Worm (Caenorhabditis elegans) whole organism, mixed stage, embryonic: Measurements from ENCODE around the gene fipr-6.

Experiments used
- M03D4.4 ChIP-seq: sonication (generic microtip); optimal IDR thresholded peaks from 2 replicates; lab custom pipeline; 2017; ENCODE audit warnings: mild to moderate bottlenecking, missing genetic modification characterization, missing compliant biosample characterization
- bed-3 ChIP-seq: fragments of 200-800 bp; sonication (Bioruptor generic); optimal IDR thresholded peaks from 3 replicates; lab custom pipeline; 2018; ENCODE audit warnings: mild to moderate bottlenecking, missing genetic modification characterization, moderate library complexity, missing compliant biosample characterization
- blmp-1 ChIP-seq: fragments of 150-350 bp; optimal IDR thresholded peaks from 2 replicates; lab custom pipeline; 2014; ENCODE audit warnings: missing biosample characterization, missing genetic modification characterization
- ceh-39 ChIP-seq: fragments of 150-350 bp; optimal IDR thresholded peaks from 2 replicates; lab custom pipeline; 2014; ENCODE audit warnings: missing biosample characterization, missing genetic modification characterization
- ceh-43 ChIP-seq: fragments of 200-800 bp; sonication (Bioruptor generic); optimal IDR thresholded peaks from 2 replicates; lab custom pipeline; 2018; ENCODE audit warnings: mild to moderate bottlenecking, missing genetic modification characterization, moderate library complexity, missing compliant biosample characterization
- ceh-83 ChIP-seq: fragments of 200-800 bp; sonication (Bioruptor generic); optimal IDR thresholded peaks from 2 replicates; lab custom pipeline; 2018; ENCODE audit warnings: mild to moderate bottlenecking, missing genetic modification characterization, missing compliant biosample characterization
- ces-1 ChIP-seq: fragments of 150-350 bp; optimal IDR thresholded peaks from 2 replicates; lab custom pipeline; 2014; ENCODE audit warnings: missing biosample characterization, missing genetic modification reagents, missing genetic modification characterization
- cnd-1 ChIP-seq: fragments of 200-800 bp; sonication (Bioruptor generic); optimal IDR thresholded peaks from 2 replicates; lab custom pipeline; 2018; ENCODE audit warnings: mild to moderate bottlenecking, missing genetic modification characterization, missing compliant biosample characterization
- drap-1 ChIP-seq: fragments of 200-800 bp; sonication (Bioruptor generic); optimal IDR thresholded peaks from 3 replicates; lab custom pipeline; 2018; ENCODE audit warnings: mild to moderate bottlenecking, missing genetic modification characterization, missing compliant biosample characterization
- elt-1 ChIP-seq: sonication (generic microtip); optimal IDR thresholded peaks from 2 replicates; lab custom pipeline; 2017; ENCODE audit warnings: missing genetic modification characterization, mild to moderate bottlenecking, missing compliant biosample characterization, antibody characterized with exemption, moderate library complexity, borderline replicate concordance; ENCODE audit not compliant: insufficient read depth
- elt-3 ChIP-seq: fragments of 150-350 bp; optimal IDR thresholded peaks from 2 replicates; lab custom pipeline; 2014; ENCODE audit warnings: missing biosample characterization, missing genetic modification characterization
- flh-1 ChIP-seq: fragments of 200-800 bp; sonication (Bioruptor generic); optimal IDR thresholded peaks from 2 replicates; lab custom pipeline; 2018; ENCODE audit warnings: mild to moderate bottlenecking, missing genetic modification characterization, moderate library complexity, missing compliant biosample characterization
- ham-2 ChIP-seq: fragments of 200-800 bp; sonication (Bioruptor generic); optimal IDR thresholded peaks from 2 replicates; lab custom pipeline; 2018; ENCODE audit warnings: mild to moderate bottlenecking, missing genetic modification characterization, missing compliant biosample characterization
- hlh-1 ChIP-seq: fragments of 150-350 bp; optimal IDR thresholded peaks from 2 replicates; lab custom pipeline; 2014; ENCODE audit warnings: missing biosample characterization, missing genetic modification reagents, missing genetic modification characterization
- lin-13 ChIP-seq: fragments of 150-350 bp; optimal IDR thresholded peaks from 2 replicates; lab custom pipeline; 2014; ENCODE audit warnings: missing biosample characterization, missing genetic modification characterization
- lin-32 ChIP-seq: fragments of 200-800 bp; sonication (Bioruptor generic); optimal IDR thresholded peaks from 2 replicates; lab custom pipeline; 2018; ENCODE audit warnings: mild to moderate bottlenecking, missing genetic modification characterization, missing compliant biosample characterization
- lsy-2 ChIP-seq: fragments of 150-350 bp; optimal IDR thresholded peaks from 2 replicates; lab custom pipeline; 2014; ENCODE audit warnings: missing biosample characterization, missing genetic modification characterization
- mab-5 ChIP-seq: fragments of 150-350 bp; optimal IDR thresholded peaks from 2 replicates; lab custom pipeline; 2014; ENCODE audit warnings: missing biosample characterization, missing genetic modification characterization
- mep-1 ChIP-seq: fragments of 150-350 bp; optimal IDR thresholded peaks from 2 replicates; lab custom pipeline; 2017; ENCODE audit warnings: missing biosample characterization, missing genetic modification reagents, missing genetic modification characterization, inconsistent platforms
- mls-2 ChIP-seq: sonication (generic microtip); optimal IDR thresholded peaks from 2 replicates; lab custom pipeline; 2016; ENCODE audit warnings: mild to moderate bottlenecking, missing genetic modification characterization, moderate library complexity, missing compliant biosample characterization
- nhr-12 ChIP-seq: fragments of 150-350 bp; optimal IDR thresholded peaks from 2 replicates; lab custom pipeline; 2014; ENCODE audit warnings: missing biosample characterization, missing genetic modification characterization
- nhr-2 ChIP-seq: fragments of 150-350 bp; optimal IDR thresholded peaks from 2 replicates; lab custom pipeline; 2014; ENCODE audit warnings: missing biosample characterization, missing genetic modification characterization
- nhr-237 ChIP-seq: fragments of 150-350 bp; optimal IDR thresholded peaks from 2 replicates; lab custom pipeline; 2014; ENCODE audit warnings: missing biosample characterization, missing genetic modification characterization
- nhr-28 ChIP-seq: fragments of 150-350 bp; optimal IDR thresholded peaks from 2 replicates; lab custom pipeline; 2014; ENCODE audit warnings: missing biosample characterization, missing genetic modification characterization
- nhr-76 ChIP-seq: sonication (generic microtip); optimal IDR thresholded peaks from 2 replicates; lab custom pipeline; 2017; ENCODE audit warnings: missing biosample characterization, missing genetic modification characterization
- pha-4 ChIP-seq: fragments of 150-350 bp; optimal IDR thresholded peaks from 2 replicates; lab custom pipeline; 2018; ENCODE audit warnings: missing biosample characterization, missing genetic modification reagents, missing genetic modification characterization
- sem-2 ChIP-seq: fragments of 200-800 bp; sonication (Bioruptor generic); optimal IDR thresholded peaks from 2 replicates; lab custom pipeline; 2018; ENCODE audit warnings: mild to moderate bottlenecking, missing genetic modification characterization, missing compliant biosample characterization
- snpc-4 ChIP-seq: fragments of 150-350 bp; optimal IDR thresholded peaks from 2 replicates; lab custom pipeline; 2014; ENCODE audit warnings: missing biosample characterization, missing genetic modification characterization
- sptf-1 ChIP-seq: sonication (generic microtip); optimal IDR thresholded peaks from 2 replicates; lab custom pipeline; 2017; ENCODE audit warnings: mild to moderate bottlenecking, missing genetic modification characterization, moderate library complexity, missing compliant biosample characterization
- tbx-8 ChIP-seq: fragments of 200-800 bp; sonication (Bioruptor generic); optimal IDR thresholded peaks from 2 replicates; lab custom pipeline; 2018; ENCODE audit warnings: mild to moderate bottlenecking, missing genetic modification characterization, moderate library complexity, missing compliant biosample characterization
- unc-120 ChIP-seq: sonication (generic microtip); optimal IDR thresholded peaks from 2 replicates; lab custom pipeline; 2017; ENCODE audit warnings: missing genetic modification characterization, missing compliant biosample characterization; ENCODE audit not compliant: poor library complexity, severe bottlenecking
- unc-39 ChIP-seq: fragments of 150-350 bp; optimal IDR thresholded peaks from 2 replicates; lab custom pipeline; 2014; ENCODE audit warnings: missing biosample characterization, missing genetic modification characterization
- unc-62 ChIP-seq: fragments of 150-350 bp; optimal IDR thresholded peaks from 2 replicates; lab custom pipeline; 2014; ENCODE audit warnings: missing biosample characterization, missing genetic modification reagents, missing genetic modification characterization
- zip-8 ChIP-seq: fragments of 150-350 bp; optimal IDR thresholded peaks from 2 replicates; lab custom pipeline; 2014; ENCODE audit warnings: missing biosample characterization, missing genetic modification characterization
- ztf-11 ChIP-seq: fragments of 150-350 bp; optimal IDR thresholded peaks from 2 replicates; lab custom pipeline; 2014; ENCODE audit warnings: missing biosample characterization, missing genetic modification characterization

fipr-6 gene

DNA sequence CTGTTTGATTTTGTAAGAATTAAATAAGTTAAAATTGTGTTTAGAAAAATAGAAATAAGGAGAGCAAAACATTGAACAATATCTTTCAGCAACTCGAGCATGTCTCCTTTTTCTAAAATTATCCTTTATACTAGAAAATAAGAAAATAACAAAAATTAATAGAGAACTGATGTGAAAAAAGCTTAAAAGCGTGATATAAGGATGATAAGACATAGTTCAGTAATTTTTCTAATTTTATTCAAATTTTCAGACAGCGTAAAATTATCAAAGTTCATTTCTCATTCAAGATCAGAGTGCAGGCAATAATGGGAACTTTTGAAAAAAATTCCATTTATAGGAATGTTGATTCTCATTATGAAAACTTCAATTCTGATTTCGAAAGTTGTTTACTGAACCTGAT lies 2.3 kb downstream of the fipr-6 start, which contains the start of gene str-182:
str-182 (minus strand) TSS at position 101 of the 400 bp plus-strand sequence.
- TF ChIP-seq pha-4 (tag; lab: Kevin White, UChicago) (no peak), bed-3 (GFP tag; lab: Kevin White, UChicago) (no peak), M03D4.4 (tag; lab: Kevin White, UChicago) (no peak), nhr-76 (tag; lab: Kevin White, UChicago) (no peak), flh-1 (GFP tag; lab: Kevin White, UChicago) (no peak)
- TF ChIP-seq, all 35 proteins: peak for 0

DNA sequence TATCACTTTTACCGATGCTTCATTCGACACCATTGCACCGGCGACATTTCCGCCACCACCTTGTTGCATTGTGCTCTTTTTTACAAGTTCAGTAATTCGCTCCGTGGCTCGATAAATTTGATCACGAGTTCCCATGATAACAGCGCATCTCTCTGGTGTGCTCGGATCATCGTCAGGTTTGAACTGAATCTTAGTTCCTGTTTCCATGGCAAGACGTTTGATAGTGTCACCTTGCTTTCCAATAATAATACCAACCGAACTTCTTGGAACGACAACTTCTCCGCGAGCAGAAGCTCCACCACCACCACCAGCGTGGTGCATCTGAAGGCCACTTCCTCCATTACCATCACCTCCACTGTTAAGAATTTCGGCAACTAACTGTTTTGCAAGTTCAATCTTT lies 6.1 kb downstream of the fipr-6 start:
- TF ChIP-seq nhr-12 (tag; lab: Kevin White, UChicago) (no peak), pha-4 (tag; lab: Kevin White, UChicago) (no peak), nhr-28 (tag; lab: Kevin White, UChicago) (no peak), ham-2 (no peak), sem-2 (GFP tag; lab: Kevin White, UChicago) (no peak), bed-3 (GFP tag; lab: Kevin White, UChicago) (no peak), ceh-39 (no peak), lin-13 (no peak), mep-1 (tag; lab: Kevin White, UChicago) (no peak), mls-2 (tag; lab: Kevin White, UChicago) (no peak), unc-120 (tag; lab: Kevin White, UChicago) (no peak), lin-32 (GFP tag; lab: Kevin White, UChicago) (no peak), unc-39 (tag; lab: Kevin White, UChicago) (no peak), M03D4.4 (tag; lab: Kevin White, UChicago) (no peak), blmp-1 (no peak), ztf-11 (tag; lab: Kevin White, UChicago) (no peak), nhr-237 (no peak), lsy-2 (no peak)

- TF ChIP-seq unc-62 (no peak), mls-2 (tag; lab: Kevin White, UChicago) (no peak), bed-3 (GFP tag; lab: Kevin White, UChicago) (no peak), nhr-2 (tag; lab: Kevin White, UChicago) (no peak), elt-3 (tag; lab: Kevin White, UChicago) (no peak), ceh-39 (no peak), blmp-1 (no peak), unc-39 (tag; lab: Kevin White, UChicago) (no peak), unc-120 (tag; lab: Kevin White, UChicago) (no peak), lin-13 (no peak), zip-8 (tag; lab: Kevin White, UChicago) (no peak), ceh-43 (GFP tag; lab: Kevin White, UChicago) (no peak), mep-1 (tag; lab: Kevin White, UChicago) (no peak), ztf-11 (tag; lab: Kevin White, UChicago) (no peak), ceh-83 (GFP tag; lab: Kevin White, UChicago) (no peak), snpc-4 (no peak)
These were observed 7.0 kb downstream of the fipr-6 start for ce11 chrV:10237959-10238444.

DNA sequence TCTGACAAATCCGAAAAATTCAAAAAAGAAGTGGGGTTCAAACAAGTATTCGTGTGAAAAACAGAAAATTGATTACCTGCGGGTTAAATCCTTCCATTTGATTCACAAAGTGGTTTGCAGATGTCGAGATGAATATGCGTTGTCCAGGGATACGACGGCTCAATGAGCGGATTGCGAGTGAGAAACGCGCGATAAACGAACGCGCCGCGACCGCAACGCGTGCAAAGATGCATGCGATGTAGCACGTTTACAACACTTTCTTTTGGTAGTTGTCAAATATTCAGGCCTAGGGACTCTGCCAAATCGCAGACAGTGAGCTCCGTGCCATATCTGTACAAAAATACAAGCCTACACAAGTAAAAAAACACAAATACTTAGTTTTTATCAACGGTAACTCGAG lies 7.6 kb downstream of the fipr-6 start, which contains the start of gene fubl-1:
fubl-1 (minus strand) TSS at position 202 of the 400 bp plus-strand sequence.
- TF ChIP-seq elt-3 (tag; lab: Kevin White, UChicago) (no peak), nhr-76 (tag; lab: Kevin White, UChicago) (no peak), ham-2 (no peak), tbx-8 (GFP tag; lab: Kevin White, UChicago) (no peak), drap-1 (GFP tag; lab: Kevin White, UChicago) (no peak), flh-1 (GFP tag; lab: Kevin White, UChicago) (no peak), ztf-11 (tag; lab: Kevin White, UChicago) (no peak), zip-8 (tag; lab: Kevin White, UChicago) (no peak), cnd-1 (no peak), nhr-237 (no peak), mab-5 (no peak), bed-3 (GFP tag; lab: Kevin White, UChicago) (no peak), lin-32 (GFP tag; lab: Kevin White, UChicago) (no peak), nhr-2 (tag; lab: Kevin White, UChicago) (no peak), mep-1 (tag; lab: Kevin White, UChicago) (peak; percentile 42), nhr-12 (tag; lab: Kevin White, UChicago) (no peak), unc-62 (no peak), nhr-28 (tag; lab: Kevin White, UChicago) (no peak), hlh-1 (tag; lab: Kevin White, UChicago) (no peak), ces-1 (peak; percentile 7), ceh-83 (GFP tag; lab: Kevin White, UChicago) (no peak), snpc-4 (no peak), blmp-1 (no peak), ceh-39 (no peak), lsy-2 (peak; percentile 31), sem-2 (GFP tag; lab: Kevin White, UChicago) (no peak), sptf-1 (tag; lab: Kevin White, UChicago) (peak; percentile 46), unc-120 (tag; lab: Kevin White, UChicago) (no peak), elt-1 (no peak), unc-39 (tag; lab: Kevin White, UChicago) (no peak), M03D4.4 (tag; lab: Kevin White, UChicago) (no peak), lin-13 (peak; percentile 2), pha-4 (tag; lab: Kevin White, UChicago) (peak; percentile 8), ceh-43 (GFP tag; lab: Kevin White, UChicago) (no peak), mls-2 (tag; lab: Kevin White, UChicago) (no peak)
